Fruit fly (Drosophila melanogaster) whole organism, prepupa: ENCODE measurements around the gene path.

ENCODE experiments used
- Blimp-1 ChIP-seq: fragments of 200-800 bp; sonication (Bioruptor generic); optimal IDR thresholded peaks from 3 replicates; lab custom pipeline; 2017; ENCODE audit warnings: missing biosample characterization, missing genetic modification characterization, mild to moderate bottlenecking, moderate library complexity, missing genetic modification reagents
- CG11294 ChIP-seq: fragments of 200-800 bp; sonication (Bioruptor generic); IDR thresholded peaks from 2 replicates; pipeline ENCODE4 v1.3.6; 2022; ENCODE audit warnings: missing biosample characterization, missing genetic modification characterization
- CG11902 ChIP-seq: fragments of 200-800 bp; sonication (Bioruptor generic); optimal IDR thresholded peaks from 3 replicates; lab custom pipeline; 2016; ENCODE audit warnings: missing biosample characterization, missing genetic modification characterization
- CG15336 ChIP-seq: fragments of 200-800 bp; sonication (Bioruptor generic); IDR thresholded peaks from 2 replicates; pipeline ENCODE4 v1.3.6; 2022; ENCODE audit warnings: missing biosample characterization, missing genetic modification characterization
- CG16779 ChIP-seq: fragments of 200-800 bp; sonication (Bioruptor generic); optimal IDR thresholded peaks from 3 replicates; lab custom pipeline; 2017; ENCODE audit warnings: missing biosample characterization, mild to moderate bottlenecking, missing genetic modification characterization
- CG34406 ChIP-seq: fragments of 200-800 bp; sonication (Bioruptor generic); optimal IDR thresholded peaks from 3 replicates; lab custom pipeline; 2016; ENCODE audit warnings: missing biosample characterization, missing genetic modification characterization
- CG4318 ChIP-seq: fragments of 200-800 bp; sonication (Bioruptor generic); optimal IDR thresholded peaks from 3 replicates; lab custom pipeline; 2017; ENCODE audit warnings: missing biosample characterization, mild to moderate bottlenecking, missing genetic modification characterization
- CG6792 ChIP-seq: fragments of 200-800 bp; sonication (Bioruptor generic); optimal IDR thresholded peaks from 3 replicates; lab custom pipeline; 2016; ENCODE audit warnings: missing biosample characterization, missing genetic modification characterization
- CG6808 ChIP-seq: fragments of 200-800 bp; sonication (Bioruptor generic); optimal IDR thresholded peaks from 3 replicates; lab custom pipeline; 2017; ENCODE audit warnings: missing biosample characterization, missing genetic modification characterization, mild to moderate bottlenecking, moderate library complexity, missing genetic modification reagents
- CG6854 ChIP-seq: fragments of 200-800 bp; sonication (Bioruptor generic); optimal IDR thresholded peaks from 2 replicates; lab custom pipeline; 2017; ENCODE audit warnings: missing biosample characterization, mild to moderate bottlenecking, missing genetic modification characterization
- CG8319 ChIP-seq: fragments of 200-800 bp; sonication (Bioruptor generic); optimal IDR thresholded peaks from 3 replicates; lab custom pipeline; 2016; ENCODE audit warnings: missing biosample characterization, missing genetic modification characterization
- Eip78C ChIP-seq: fragments of 200-800 bp; sonication (Bioruptor generic); peaks from one replicate; lab custom pipeline; 2016; ENCODE audit warnings: missing biosample characterization, missing genetic modification characterization
- Ets21C ChIP-seq: fragments of 200-800 bp; sonication (Bioruptor generic); optimal IDR thresholded peaks from 3 replicates; lab custom pipeline; 2016; ENCODE audit warnings: missing biosample characterization, missing genetic modification characterization
- Ets96B ChIP-seq: fragments of 200-800 bp; optimal IDR thresholded peaks from 2 replicates; lab custom pipeline; 2019; ENCODE audit warnings: missing biosample characterization, mild to moderate bottlenecking, missing genetic modification characterization, moderate library complexity
- Gug ChIP-seq: fragments of 200-800 bp; sonication (Bioruptor generic); IDR thresholded peaks from 2 replicates; pipeline ENCODE4 v1.3.6; 2022; ENCODE audit warnings: missing biosample characterization, missing genetic modification characterization
- Hr38 ChIP-seq: sonication (Bioruptor generic); optimal IDR thresholded peaks from 2 replicates; lab custom pipeline; 2016; ENCODE audit warnings: missing biosample characterization, missing genetic modification characterization
- Hr39 ChIP-seq: fragments of 200-800 bp; sonication (Bioruptor generic); optimal IDR thresholded peaks from 2 replicates; lab custom pipeline; 2016; ENCODE audit warnings: missing biosample characterization, missing genetic modification characterization
- Lpt ChIP-seq: fragments of 200-800 bp; sonication (Bioruptor generic); optimal IDR thresholded peaks from 3 replicates; lab custom pipeline; 2016; ENCODE audit warnings: missing biosample characterization, missing genetic modification characterization
- Met ChIP-seq: fragments of 200-800 bp; sonication (Bioruptor generic); optimal IDR thresholded peaks from 3 replicates; lab custom pipeline; 2016; ENCODE audit warnings: missing biosample characterization, missing genetic modification characterization
- Smox ChIP-seq: fragments of 200-800 bp; sonication (Bioruptor generic); optimal IDR thresholded peaks from 3 replicates; lab custom pipeline; 2016; ENCODE audit warnings: missing biosample characterization, missing genetic modification characterization
- Sox102F ChIP-seq: fragments of 200-800 bp; sonication (Bioruptor generic); optimal IDR thresholded peaks from 2 replicates; lab custom pipeline; 2016; ENCODE audit warnings: missing biosample characterization, mild to moderate bottlenecking, missing genetic modification characterization
- Sox15 ChIP-seq: fragments of 200-800 bp; sonication (Bioruptor generic); optimal IDR thresholded peaks from 3 replicates; lab custom pipeline; 2016; ENCODE audit warnings: missing biosample characterization, missing genetic modification characterization
- acj6 ChIP-seq: fragments of 200-800 bp; sonication (Bioruptor generic); optimal IDR thresholded peaks from 3 replicates; lab custom pipeline; 2016; ENCODE audit warnings: missing biosample characterization, missing genetic modification characterization
- cyc ChIP-seq: fragments of 200-800 bp; sonication (Bioruptor generic); optimal IDR thresholded peaks from 3 replicates; lab custom pipeline; 2016; ENCODE audit warnings: missing biosample characterization, missing genetic modification characterization
- esn ChIP-seq: fragments of 200-800 bp; sonication (Bioruptor generic); optimal IDR thresholded peaks from 2 replicates; lab custom pipeline; 2016; ENCODE audit warnings: missing biosample characterization, mild to moderate bottlenecking, missing genetic modification characterization, moderate library complexity
- fd59A ChIP-seq: fragments of 200-800 bp; sonication (Bioruptor generic); optimal IDR thresholded peaks from 2 replicates; lab custom pipeline; 2017; ENCODE audit warnings: missing biosample characterization, mild to moderate bottlenecking, missing genetic modification characterization, missing genetic modification reagents
- fd85E ChIP-seq: fragments of 200-800 bp; sonication (Bioruptor generic); optimal IDR thresholded peaks from 3 replicates; lab custom pipeline; 2016; ENCODE audit warnings: missing biosample characterization, missing genetic modification characterization
- fkh ChIP-seq: fragments of 200-800 bp; sonication (Bioruptor generic); optimal IDR thresholded peaks from 3 replicates; lab custom pipeline; 2017; ENCODE audit warnings: missing biosample characterization, mild to moderate bottlenecking, missing genetic modification characterization, moderate library complexity
- lz ChIP-seq: fragments of 200-800 bp; sonication (Bioruptor generic); optimal IDR thresholded peaks from 3 replicates; lab custom pipeline; 2016; ENCODE audit warnings: missing biosample characterization, missing genetic modification characterization
- net ChIP-seq: fragments of 200-800 bp; sonication (Bioruptor generic); optimal IDR thresholded peaks from 3 replicates; lab custom pipeline; 2016; ENCODE audit warnings: missing biosample characterization, missing genetic modification characterization
- salr ChIP-seq, 2 experiments: fragments of 200-800 bp; sonication (Bioruptor generic); optimal IDR thresholded peaks; 3 replicates each; lab custom pipeline; 2016 to 2018; ENCODE audit warnings: missing biosample characterization in 2 of 2, missing genetic modification characterization in 2 of 2, mild to moderate bottlenecking in 1 of 2
- spab ChIP-seq: fragments of 200-800 bp; sonication (Bioruptor generic); optimal IDR thresholded peaks from 2 replicates; lab custom pipeline; 2017; ENCODE audit warnings: missing biosample characterization, mild to moderate bottlenecking, missing genetic modification characterization, missing genetic modification reagents
- ss ChIP-seq, 2 experiments: fragments of 200-800 bp; sonication (Bioruptor generic); optimal IDR thresholded peaks; 2 replicates in 1 of 2; 3 replicates in 1 of 2; lab custom pipeline; 2017 to 2018; ENCODE audit warnings: mild to moderate bottlenecking in 2 of 2, missing biosample characterization in 2 of 2, missing genetic modification characterization in 2 of 2, moderate library complexity in 1 of 2
- svp ChIP-seq: fragments of 200-800 bp; sonication (Bioruptor generic); peaks from one replicate; lab custom pipeline; 2016; ENCODE audit warnings: missing biosample characterization, missing genetic modification characterization
- vri ChIP-seq: fragments of 200-800 bp; sonication (Bioruptor generic); optimal IDR thresholded peaks from 3 replicates; lab custom pipeline; 2016; ENCODE audit warnings: missing biosample characterization, mild to moderate bottlenecking, missing genetic modification characterization

The path gene

dm6 chr3L:9497981-9498619, 7.0 kb downstream of the path start:
- TF ChIP-seq svp (GFP tag; lab: Kevin White, UChicago) (peak; percentile 90), CG6808 (GFP tag; lab: Kevin White, UChicago) (no peak), CG16779 (no peak)

dm6 chr3L:9497249-9497648, 7.9 kb downstream of the path start:
- no peak for TF ChIP-seq vri (GFP tag; lab: Kevin White, UChicago)
- TF ChIP-seq Ets21C (GFP tag; lab: Kevin White, UChicago), result no peak
- TF ChIP-seq Blimp-1 (GFP tag; lab: Kevin White, UChicago), result no peak
- TF ChIP-seq CG11294 (GFP tag; lab: Robert Waterston, UW), result no peak

- TF ChIP-seq fd85E (GFP tag; lab: Kevin White, UChicago) (no peak), Lpt (GFP tag; lab: Kevin White, UChicago) (no peak), CG4318 (GFP tag; lab: Kevin White, UChicago) (no peak), Eip78C (GFP tag; lab: Kevin White, UChicago) (no peak), acj6 (GFP tag; lab: Kevin White, UChicago) (no peak), Ets96B (tag; lab: Kevin White, UChicago) (no peak), Sox15 (GFP tag; lab: Kevin White, UChicago) (no peak), CG15336 (GFP tag; lab: Robert Waterston, UW) (no peak), net (GFP tag; lab: Kevin White, UChicago) (no peak), ss (GFP tag; optimal IDR thresholded peaks at IDR 0.05; lab: Kevin White, UChicago) (no peak), Gug (no peak), fd59A (GFP tag; lab: Kevin White, UChicago) (no peak), Sox102F (GFP tag; lab: Kevin White, UChicago) (no peak)
- TF ChIP-seq, all 60 proteins: peak for 0
Measured at dm6 chr3L:9492115-9492514, 13.0 kb downstream of the path start, which contains the start of gene CG32037. Gene CG32037, minus strand, starts transcription at chr3L:9492215.

dm6 chr3L:9491331-9491730, 13.8 kb downstream of the path start:
- TF ChIP-seq fkh (GFP tag; lab: Kevin White, UChicago) (no peak), Smox (GFP tag; lab: Kevin White, UChicago) (no peak)

dm6 chr3L:9490432-9490831, 14.7 kb downstream of the path start:
- TF ChIP-seq CG34406 (GFP tag; lab: Kevin White, UChicago) (no peak), spab (GFP tag; lab: Kevin White, UChicago) (no peak), Ets96B (tag; lab: Kevin White, UChicago) (no peak), CG6792 (GFP tag; lab: Kevin White, UChicago) (no peak), lz (GFP tag; lab: Kevin White, UChicago) (no peak), salr (GFP tag; optimal IDR thresholded peaks at IDR 0.05; lab: Kevin White, UChicago) (no peak), esn (GFP tag; lab: Kevin White, UChicago) (no peak), Hr39 (GFP tag; lab: Kevin White, UChicago) (no peak), Ets21C (GFP tag; lab: Kevin White, UChicago) (no peak), Eip78C (GFP tag; lab: Kevin White, UChicago) (no peak), CG6854 (no peak), Met (GFP tag; lab: Kevin White, UChicago) (no peak), cyc (GFP tag; lab: Kevin White, UChicago) (no peak), fd59A (GFP tag; lab: Kevin White, UChicago) (no peak), Hr38 (GFP tag; lab: Kevin White, UChicago) (no peak), CG11902 (GFP tag; lab: Kevin White, UChicago) (no peak), vri (GFP tag; lab: Kevin White, UChicago) (no peak), Sox102F (GFP tag; lab: Kevin White, UChicago) (no peak), CG6808 (GFP tag; lab: Kevin White, UChicago) (no peak), CG8319 (GFP tag; lab: Kevin White, UChicago) (no peak)
